Worm (Caenorhabditis elegans): ENCODE results near the gene klp-3.

klp-3 gene

DNA sequence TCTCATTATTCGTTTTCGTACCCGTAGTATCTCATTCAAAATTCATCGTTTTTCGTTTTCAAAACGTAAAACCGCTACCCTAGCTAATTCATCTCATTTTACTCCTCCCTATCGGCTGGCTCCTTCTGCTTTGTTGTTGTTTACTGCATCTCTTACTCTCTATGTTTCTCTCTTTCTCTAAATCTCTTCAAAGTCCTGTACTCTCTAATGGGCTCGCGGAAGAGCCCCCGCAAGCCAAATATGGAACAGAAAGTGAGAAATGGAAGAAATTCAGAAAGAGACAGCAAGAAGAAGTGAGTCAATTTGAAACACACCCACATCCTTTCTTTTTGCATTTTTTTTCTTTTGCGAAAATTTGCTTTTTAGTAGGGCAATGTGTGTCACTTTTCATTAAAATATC lies 3.5 kb upstream of the klp-3 start:
- TF ChIP-seq lin-39 (tag; optimal IDR thresholded peaks at IDR 0.05) (no peak), swsn-7 (tag; optimal IDR thresholded peaks at IDR 0.05) (peak; percentile 3), hlh-4 (tag; optimal IDR thresholded peaks at IDR 0.05) (no peak), efl-1 (optimal IDR thresholded peaks at IDR 0.05) (peak; percentile 9 to 28), efl-1 (GFP tag; optimal IDR thresholded peaks at IDR 0.05 in 1 of 2) (peak in 1 of 2 experiments; percentile 13), lsy-2 (tag; optimal IDR thresholded peaks at IDR 0.05) (peak; percentile 2 to 22), efl-3 (GFP tag; optimal IDR thresholded peaks at IDR 0.05) (no peak), lin-14 (GFP tag; optimal IDR thresholded peaks at IDR 0.05) (peak; percentile 83), ceh-82 (tag; optimal IDR thresholded peaks at IDR 0.05) (peak in 1 of 3 experiments; percentile 28), ama-1 (optimal IDR thresholded peaks at IDR 0.05) (no peak), unc-62 (GFP tag; optimal IDR thresholded peaks at IDR 0.05) (peak; percentile 17), nhr-47 (tag; optimal IDR thresholded peaks at IDR 0.05) (peak; percentile 29), nhr-85 (tag) (peak; percentile 33), nhr-71 (tag; optimal IDR thresholded peaks at IDR 0.05) (peak; percentile 20), rnt-1 (tag; optimal IDR thresholded peaks at IDR 0.05) (peak; percentile 10)

- no peak for TF ChIP-seq pag-3 (tag; optimal IDR thresholded peaks at IDR 0.05; ENCODE audit: borderline replicate concordance, insufficient read depth)
- no peak for TF ChIP-seq egl-27 (tag; optimal IDR thresholded peaks at IDR 0.05)
- TF ChIP-seq rnt-1 (tag; optimal IDR thresholded peaks at IDR 0.05), result peak; percentile 15
- TF ChIP-seq lin-14 (GFP tag; optimal IDR thresholded peaks at IDR 0.05), result peak; percentile 47
- no peak for TF ChIP-seq snu-23 (GFP tag; optimal IDR thresholded peaks at IDR 0.05)
- peak in 1 of 2 experiments; percentile 8 for TF ChIP-seq lin-35 (GFP tag; optimal IDR thresholded peaks at IDR 0.05)
- TF ChIP-seq hlh-17 (GFP tag; optimal IDR thresholded peaks at IDR 0.05; ENCODE audit: borderline replicate concordance), result no peak
- TF ChIP-seq alr-1 (tag; optimal IDR thresholded peaks at IDR 0.05; ENCODE audit: borderline replicate concordance), result no peak
- peak; percentile 90 for TF ChIP-seq blmp-1 (tag; optimal IDR thresholded peaks at IDR 0.05)
- no peak for TF ChIP-seq fos-1 (tag; optimal IDR thresholded peaks at IDR 0.05)
- TF ChIP-seq swsn-7 (tag; optimal IDR thresholded peaks at IDR 0.05), result no peak
Observed at ce11 chrII:7839703-7840102, 2.5 kb upstream of the klp-3 start.

DNA sequence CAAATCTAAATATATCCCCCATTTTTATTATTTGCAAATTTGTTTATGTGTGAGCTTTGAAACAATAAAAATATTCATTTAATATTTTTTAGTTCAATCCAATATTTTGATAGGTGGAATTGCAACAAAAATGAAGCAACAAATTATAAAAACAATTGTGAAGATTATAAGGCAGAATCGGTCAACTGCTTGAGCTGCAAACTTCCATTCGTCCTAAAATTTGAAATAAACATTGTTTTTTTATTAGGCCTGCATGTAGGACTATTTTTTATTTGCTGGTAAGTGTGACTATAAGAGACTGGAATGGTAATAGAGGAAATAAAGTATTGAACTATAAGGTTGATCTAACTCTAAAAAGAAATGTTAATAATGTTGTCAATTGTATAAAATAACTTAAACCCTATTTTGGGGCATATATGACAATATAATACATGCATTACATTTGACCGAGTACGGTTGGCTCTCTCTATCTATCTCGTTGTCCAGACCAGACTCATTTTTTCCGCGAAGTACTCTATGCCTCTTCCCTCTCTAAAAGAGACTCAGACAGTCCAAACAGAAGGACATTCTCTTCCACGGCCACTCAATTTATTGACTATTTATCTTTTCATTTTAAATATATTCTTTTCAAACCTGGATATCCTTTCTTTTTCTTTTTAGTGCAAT lies 3.6 kb downstream of the klp-3 start, which contains the start of gene T09A5.4:
TSS of gene T09A5.4 (plus strand) at position 616 of the 666 bp plus-strand sequence.
- TF ChIP-seq efl-1 (optimal IDR thresholded peaks at IDR 0.05), result peak in 1 of 2 experiments; percentile 10
- TF ChIP-seq efl-1 (GFP tag; optimal IDR thresholded peaks at IDR 0.05 in 1 of 2), result no peak
- TF ChIP-seq skn-1 (tag; optimal IDR thresholded peaks at IDR 0.05), result no peak
- peak; percentile 7 for TF ChIP-seq nhr-77 (tag; optimal IDR thresholded peaks at IDR 0.05)
- TF ChIP-seq dpl-1 (GFP tag; optimal IDR thresholded peaks at IDR 0.05), result peak in 1 of 3 experiments; percentile 18
- TF ChIP-seq elt-2 (tag; optimal IDR thresholded peaks at IDR 0.05), result no peak
- no peak for TF ChIP-seq egl-27 (tag; optimal IDR thresholded peaks at IDR 0.05)
- TF ChIP-seq lin-14 (GFP tag; optimal IDR thresholded peaks at IDR 0.05), result peak; percentile 14
- TF ChIP-seq lsy-2 (tag; optimal IDR thresholded peaks at IDR 0.05), result peak in 1 of 2 experiments; percentile 32

- TF ChIP-seq rnt-1 (tag; optimal IDR thresholded peaks at IDR 0.05) (no peak), pag-3 (tag; optimal IDR thresholded peaks at IDR 0.05; ENCODE audit: borderline replicate concordance, insufficient read depth) (no peak), mdl-1 (tag; optimal IDR thresholded peaks at IDR 0.05) (no peak), swsn-7 (tag; optimal IDR thresholded peaks at IDR 0.05) (no peak), nhr-76 (tag; optimal IDR thresholded peaks at IDR 0.05) (no peak), efl-3 (GFP tag; optimal IDR thresholded peaks at IDR 0.05) (no peak), hlh-17 (GFP tag; optimal IDR thresholded peaks at IDR 0.05; ENCODE audit: borderline replicate concordance) (no peak), Y116A8C.19 (tag; optimal IDR thresholded peaks at IDR 0.05; ENCODE audit: borderline replicate concordance) (no peak), nhr-237 (tag; optimal IDR thresholded peaks at IDR 0.05) (no peak), alr-1 (tag; optimal IDR thresholded peaks at IDR 0.05; ENCODE audit: borderline replicate concordance) (no peak), ceh-63 (GFP tag; optimal IDR thresholded peaks at IDR 0.05) (no peak)
Observed at ce11 chrII:7849697-7850096, 7.5 kb downstream of the klp-3 start, which contains the start of gene acr-7. Gene acr-7 (minus strand): TSS chrII:7849797.
